Fruit fly (Drosophila melanogaster): ENCODE data around the gene ATPsynO.

Gene ATPsynO

dm6 chr3R:15281335-15281963 is 16.1 kb downstream of the ATPsynO start:
- TF ChIP-seq Myc (optimal IDR thresholded peaks at IDR 0.05): no peak
- TF ChIP-seq ttk (optimal IDR thresholded peaks at IDR 0.05): no peak
- TF ChIP-seq psq (optimal IDR thresholded peaks at IDR 0.05): no peak
- no peak for TF ChIP-seq h (optimal IDR thresholded peaks at IDR 0.05)
- TF ChIP-seq Sin3A (optimal IDR thresholded peaks at IDR 0.05): no peak
- TF ChIP-seq insv (optimal IDR thresholded peaks at IDR 0.05): no peak

- no peak for TF ChIP-seq psq (optimal IDR thresholded peaks at IDR 0.05)
- TF ChIP-seq h (optimal IDR thresholded peaks at IDR 0.05): no peak
Measured at dm6 chr3R:15282326-15282725, 16.9 kb downstream of the ATPsynO start.

- TF ChIP-seq Myc (optimal IDR thresholded peaks at IDR 0.05) (no peak), ttk (optimal IDR thresholded peaks at IDR 0.05) (no peak), h (optimal IDR thresholded peaks at IDR 0.05) (no peak), insv (optimal IDR thresholded peaks at IDR 0.05) (no peak)
Measured at dm6 chr3R:15282982-15283809, 17.8 kb downstream of the ATPsynO start.

- no peak for TF ChIP-seq Sin3A (optimal IDR thresholded peaks at IDR 0.05)
- no peak for TF ChIP-seq psq (optimal IDR thresholded peaks at IDR 0.05)
- TF ChIP-seq h (optimal IDR thresholded peaks at IDR 0.05): no peak
- TF ChIP-seq ttk (optimal IDR thresholded peaks at IDR 0.05): no peak
Measured at dm6 chr3R:15286024-15286692, 20.8 kb downstream of the ATPsynO start.

- TF ChIP-seq Sin3A (optimal IDR thresholded peaks at IDR 0.05) (no peak), ttk (optimal IDR thresholded peaks at IDR 0.05) (no peak), insv (optimal IDR thresholded peaks at IDR 0.05) (no peak), Myc (optimal IDR thresholded peaks at IDR 0.05) (no peak), h (optimal IDR thresholded peaks at IDR 0.05) (no peak), psq (optimal IDR thresholded peaks at IDR 0.05) (no peak)
Measured at dm6 chr3R:15286693-15287041, 21.3 kb downstream of the ATPsynO start.

dm6 chr3R:15287763-15288162 is 22.4 kb downstream of the ATPsynO start:
- TF ChIP-seq Sin3A (optimal IDR thresholded peaks at IDR 0.05): no peak
- no peak for TF ChIP-seq psq (optimal IDR thresholded peaks at IDR 0.05)
- no peak for TF ChIP-seq ttk (optimal IDR thresholded peaks at IDR 0.05)
- no peak for TF ChIP-seq insv (optimal IDR thresholded peaks at IDR 0.05)
- no peak for TF ChIP-seq h (optimal IDR thresholded peaks at IDR 0.05)
- no peak for TF ChIP-seq Myc (optimal IDR thresholded peaks at IDR 0.05)

DNA sequence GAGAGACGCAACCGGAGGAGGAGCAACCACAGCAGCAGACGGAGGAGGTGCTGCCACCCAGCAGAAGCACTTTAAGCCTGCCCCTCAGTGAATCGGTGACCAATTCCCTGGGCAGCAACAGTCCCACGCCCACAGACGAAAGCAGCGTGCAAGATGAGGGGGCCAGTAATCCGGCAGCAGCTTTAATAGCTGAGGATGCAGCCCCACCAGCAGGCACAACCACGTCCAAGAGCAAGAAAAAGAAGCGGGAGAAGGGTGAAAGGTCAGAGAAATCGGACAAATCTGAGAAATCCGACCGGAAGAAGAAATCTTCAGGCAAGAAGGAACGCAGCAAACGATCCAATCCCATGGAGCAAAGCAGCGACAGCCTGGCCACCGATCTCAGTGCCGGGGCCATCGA is 23.4 kb downstream of the ATPsynO start:
- no peak for TF ChIP-seq Myc (optimal IDR thresholded peaks at IDR 0.05)
- TF ChIP-seq insv (optimal IDR thresholded peaks at IDR 0.05): no peak
- TF ChIP-seq h (optimal IDR thresholded peaks at IDR 0.05): no peak
- no peak for TF ChIP-seq ttk (optimal IDR thresholded peaks at IDR 0.05)
- TF ChIP-seq Sin3A (optimal IDR thresholded peaks at IDR 0.05): no peak
- no peak for TF ChIP-seq psq (optimal IDR thresholded peaks at IDR 0.05)

dm6 chr3R:15289828-15290641 is 24.6 kb downstream of the ATPsynO start:
- TF ChIP-seq h (optimal IDR thresholded peaks at IDR 0.05) (no peak), Myc (optimal IDR thresholded peaks at IDR 0.05) (no peak), ttk (optimal IDR thresholded peaks at IDR 0.05) (no peak), psq (optimal IDR thresholded peaks at IDR 0.05) (no peak), Sin3A (optimal IDR thresholded peaks at IDR 0.05) (no peak), insv (optimal IDR thresholded peaks at IDR 0.05) (no peak)

DNA sequence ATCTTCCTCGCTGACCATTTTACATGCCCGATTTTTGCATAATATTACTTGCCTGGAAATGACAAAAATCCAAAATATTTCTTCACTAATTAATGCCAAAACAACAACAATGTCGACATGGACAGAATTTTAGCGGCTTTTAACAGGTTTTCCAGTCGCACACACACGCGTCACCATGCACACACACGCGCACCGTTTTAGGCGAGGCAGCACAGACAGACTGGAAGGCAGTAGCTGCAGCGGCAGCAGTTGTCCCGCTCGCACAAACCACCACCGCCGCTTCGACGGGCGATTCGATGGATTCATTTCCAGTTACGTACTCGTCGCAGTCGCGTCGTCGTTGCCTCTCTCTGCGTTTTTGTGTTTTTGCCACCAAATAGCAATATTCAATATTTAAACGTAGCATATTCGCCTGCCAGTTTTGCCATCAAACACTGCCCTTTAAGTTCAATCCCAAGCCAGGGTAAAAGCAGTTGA is 25.3 kb downstream of the ATPsynO start, which contains the start of gene CG45218:
TSS of gene CG45218 (minus strand) at position 158 of the 477 bp plus-strand sequence.
- TF ChIP-seq ttk (optimal IDR thresholded peaks at IDR 0.05): no peak
- TF ChIP-seq psq (optimal IDR thresholded peaks at IDR 0.05): no peak

DNA sequence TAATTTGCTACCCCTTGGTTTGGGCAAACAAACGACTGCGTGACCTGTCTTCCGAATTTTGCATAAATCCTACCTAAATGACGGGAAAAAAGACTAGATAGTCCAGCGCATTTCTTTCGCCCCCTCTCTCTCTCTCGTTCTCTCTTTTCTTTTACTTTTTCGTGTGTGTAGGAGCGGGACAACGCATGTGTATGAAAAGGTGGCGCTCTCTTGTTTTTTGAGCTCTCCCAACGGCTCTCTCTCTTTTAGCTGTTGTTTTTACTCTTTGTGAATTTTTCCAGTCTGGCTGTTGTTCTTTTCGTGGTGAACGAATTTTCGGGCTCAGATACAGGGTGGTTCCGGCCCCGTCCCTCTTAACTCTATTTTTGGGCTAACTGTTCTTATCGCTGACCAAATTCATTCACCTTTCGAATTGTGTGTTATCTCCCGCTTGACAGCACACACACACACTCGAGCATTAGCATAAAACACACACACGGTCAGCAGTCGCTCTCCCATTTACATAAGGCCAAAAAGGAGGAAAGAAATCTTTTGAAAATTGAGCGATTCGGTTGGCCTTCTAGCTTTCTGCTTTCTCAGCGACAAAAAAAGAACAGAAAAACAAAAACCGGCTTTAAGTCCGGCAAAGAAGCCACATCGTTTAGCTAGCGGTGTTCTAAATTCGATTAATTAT is 26.3 kb downstream of the ATPsynO start:
- TF ChIP-seq Sin3A (optimal IDR thresholded peaks at IDR 0.05) (no peak), h (optimal IDR thresholded peaks at IDR 0.05) (no peak), ttk (optimal IDR thresholded peaks at IDR 0.05) (no peak), Myc (optimal IDR thresholded peaks at IDR 0.05) (no peak), insv (optimal IDR thresholded peaks at IDR 0.05) (no peak), psq (optimal IDR thresholded peaks at IDR 0.05) (no peak)

- TF ChIP-seq insv (optimal IDR thresholded peaks at IDR 0.05) (no peak), psq (optimal IDR thresholded peaks at IDR 0.05) (no peak), ttk (optimal IDR thresholded peaks at IDR 0.05) (no peak), Sin3A (optimal IDR thresholded peaks at IDR 0.05) (no peak)
Measured at dm6 chr3R:15292241-15293004, 27.0 kb downstream of the ATPsynO start.

Measured in Kc167 (cell line).